Worm (Caenorhabditis elegans) whole organism, mixed stage, embryonic: Measurements from ENCODE around the gene ugt-67.

Experiments
- M03D4.4 ChIP-seq: sonication (generic microtip); optimal IDR thresholded peaks from 2 replicates; lab custom pipeline; 2017; ENCODE audit warnings: mild to moderate bottlenecking, missing genetic modification characterization, missing compliant biosample characterization
- bed-3 ChIP-seq: fragments of 200-800 bp; sonication (Bioruptor generic); optimal IDR thresholded peaks from 3 replicates; lab custom pipeline; 2018; ENCODE audit warnings: mild to moderate bottlenecking, missing genetic modification characterization, moderate library complexity, missing compliant biosample characterization
- ceh-39 ChIP-seq: fragments of 150-350 bp; optimal IDR thresholded peaks from 2 replicates; lab custom pipeline; 2014; ENCODE audit warnings: missing biosample characterization, missing genetic modification characterization
- ceh-43 ChIP-seq: fragments of 200-800 bp; sonication (Bioruptor generic); optimal IDR thresholded peaks from 2 replicates; lab custom pipeline; 2018; ENCODE audit warnings: mild to moderate bottlenecking, missing genetic modification characterization, moderate library complexity, missing compliant biosample characterization
- ceh-83 ChIP-seq: fragments of 200-800 bp; sonication (Bioruptor generic); optimal IDR thresholded peaks from 2 replicates; lab custom pipeline; 2018; ENCODE audit warnings: mild to moderate bottlenecking, missing genetic modification characterization, missing compliant biosample characterization
- ces-1 ChIP-seq: fragments of 150-350 bp; optimal IDR thresholded peaks from 2 replicates; lab custom pipeline; 2014; ENCODE audit warnings: missing biosample characterization, missing genetic modification reagents, missing genetic modification characterization
- cnd-1 ChIP-seq: fragments of 200-800 bp; sonication (Bioruptor generic); optimal IDR thresholded peaks from 2 replicates; lab custom pipeline; 2018; ENCODE audit warnings: mild to moderate bottlenecking, missing genetic modification characterization, missing compliant biosample characterization
- drap-1 ChIP-seq: fragments of 200-800 bp; sonication (Bioruptor generic); optimal IDR thresholded peaks from 3 replicates; lab custom pipeline; 2018; ENCODE audit warnings: mild to moderate bottlenecking, missing genetic modification characterization, missing compliant biosample characterization
- elt-1 ChIP-seq: sonication (generic microtip); optimal IDR thresholded peaks from 2 replicates; lab custom pipeline; 2017; ENCODE audit warnings: missing genetic modification characterization, mild to moderate bottlenecking, missing compliant biosample characterization, antibody characterized with exemption, moderate library complexity, borderline replicate concordance; ENCODE audit not compliant: insufficient read depth
- elt-3 ChIP-seq: fragments of 150-350 bp; optimal IDR thresholded peaks from 2 replicates; lab custom pipeline; 2014; ENCODE audit warnings: missing biosample characterization, missing genetic modification characterization
- flh-1 ChIP-seq: fragments of 200-800 bp; sonication (Bioruptor generic); optimal IDR thresholded peaks from 2 replicates; lab custom pipeline; 2018; ENCODE audit warnings: mild to moderate bottlenecking, missing genetic modification characterization, moderate library complexity, missing compliant biosample characterization
- ham-2 ChIP-seq: fragments of 200-800 bp; sonication (Bioruptor generic); optimal IDR thresholded peaks from 2 replicates; lab custom pipeline; 2018; ENCODE audit warnings: mild to moderate bottlenecking, missing genetic modification characterization, missing compliant biosample characterization
- lin-13 ChIP-seq: fragments of 150-350 bp; optimal IDR thresholded peaks from 2 replicates; lab custom pipeline; 2014; ENCODE audit warnings: missing biosample characterization, missing genetic modification characterization
- lin-32 ChIP-seq: fragments of 200-800 bp; sonication (Bioruptor generic); optimal IDR thresholded peaks from 2 replicates; lab custom pipeline; 2018; ENCODE audit warnings: mild to moderate bottlenecking, missing genetic modification characterization, missing compliant biosample characterization
- lsy-2 ChIP-seq: fragments of 150-350 bp; optimal IDR thresholded peaks from 2 replicates; lab custom pipeline; 2014; ENCODE audit warnings: missing biosample characterization, missing genetic modification characterization
- mab-5 ChIP-seq: fragments of 150-350 bp; optimal IDR thresholded peaks from 2 replicates; lab custom pipeline; 2014; ENCODE audit warnings: missing biosample characterization, missing genetic modification characterization
- mep-1 ChIP-seq: fragments of 150-350 bp; optimal IDR thresholded peaks from 2 replicates; lab custom pipeline; 2017; ENCODE audit warnings: missing biosample characterization, missing genetic modification reagents, missing genetic modification characterization, inconsistent platforms
- nhr-12 ChIP-seq: fragments of 150-350 bp; optimal IDR thresholded peaks from 2 replicates; lab custom pipeline; 2014; ENCODE audit warnings: missing biosample characterization, missing genetic modification characterization
- nhr-2 ChIP-seq: fragments of 150-350 bp; optimal IDR thresholded peaks from 2 replicates; lab custom pipeline; 2014; ENCODE audit warnings: missing biosample characterization, missing genetic modification characterization
- nhr-237 ChIP-seq: fragments of 150-350 bp; optimal IDR thresholded peaks from 2 replicates; lab custom pipeline; 2014; ENCODE audit warnings: missing biosample characterization, missing genetic modification characterization
- nhr-28 ChIP-seq: fragments of 150-350 bp; optimal IDR thresholded peaks from 2 replicates; lab custom pipeline; 2014; ENCODE audit warnings: missing biosample characterization, missing genetic modification characterization
- nhr-76 ChIP-seq: sonication (generic microtip); optimal IDR thresholded peaks from 2 replicates; lab custom pipeline; 2017; ENCODE audit warnings: missing biosample characterization, missing genetic modification characterization
- pha-4 ChIP-seq: fragments of 150-350 bp; optimal IDR thresholded peaks from 2 replicates; lab custom pipeline; 2018; ENCODE audit warnings: missing biosample characterization, missing genetic modification reagents, missing genetic modification characterization
- sem-2 ChIP-seq: fragments of 200-800 bp; sonication (Bioruptor generic); optimal IDR thresholded peaks from 2 replicates; lab custom pipeline; 2018; ENCODE audit warnings: mild to moderate bottlenecking, missing genetic modification characterization, missing compliant biosample characterization
- snpc-4 ChIP-seq: fragments of 150-350 bp; optimal IDR thresholded peaks from 2 replicates; lab custom pipeline; 2014; ENCODE audit warnings: missing biosample characterization, missing genetic modification characterization
- sptf-1 ChIP-seq: sonication (generic microtip); optimal IDR thresholded peaks from 2 replicates; lab custom pipeline; 2017; ENCODE audit warnings: mild to moderate bottlenecking, missing genetic modification characterization, moderate library complexity, missing compliant biosample characterization
- tbx-8 ChIP-seq: fragments of 200-800 bp; sonication (Bioruptor generic); optimal IDR thresholded peaks from 2 replicates; lab custom pipeline; 2018; ENCODE audit warnings: mild to moderate bottlenecking, missing genetic modification characterization, moderate library complexity, missing compliant biosample characterization
- unc-120 ChIP-seq: sonication (generic microtip); optimal IDR thresholded peaks from 2 replicates; lab custom pipeline; 2017; ENCODE audit warnings: missing genetic modification characterization, missing compliant biosample characterization; ENCODE audit not compliant: poor library complexity, severe bottlenecking
- unc-39 ChIP-seq: fragments of 150-350 bp; optimal IDR thresholded peaks from 2 replicates; lab custom pipeline; 2014; ENCODE audit warnings: missing biosample characterization, missing genetic modification characterization
- unc-62 ChIP-seq: fragments of 150-350 bp; optimal IDR thresholded peaks from 2 replicates; lab custom pipeline; 2014; ENCODE audit warnings: missing biosample characterization, missing genetic modification reagents, missing genetic modification characterization
- zip-8 ChIP-seq: fragments of 150-350 bp; optimal IDR thresholded peaks from 2 replicates; lab custom pipeline; 2014; ENCODE audit warnings: missing biosample characterization, missing genetic modification characterization
- ztf-11 ChIP-seq: fragments of 150-350 bp; optimal IDR thresholded peaks from 2 replicates; lab custom pipeline; 2014; ENCODE audit warnings: missing biosample characterization, missing genetic modification characterization

The ugt-67 gene

ce11 chrV:4865364-4865763 is 35.8 kb upstream of the ugt-67 start, which contains the start of gene srd-32:
srd-32 (plus strand) TSS chrV:4865664.
- TF ChIP-seq nhr-12 (tag; lab: Kevin White, UChicago), result no peak
- no peak for TF ChIP-seq mep-1 (tag; lab: Kevin White, UChicago)
- TF ChIP-seq ceh-39 (tag; lab: Kevin White, UChicago), result no peak
- no peak for TF ChIP-seq nhr-237 (tag; lab: Kevin White, UChicago)
- TF ChIP-seq lin-13 (tag; lab: Kevin White, UChicago), result no peak
- no peak for TF ChIP-seq zip-8 (tag; lab: Kevin White, UChicago)
- no peak for TF ChIP-seq bed-3
- no peak for TF ChIP-seq ceh-43 (GFP tag; lab: Kevin White, UChicago)
- TF ChIP-seq cnd-1 (tag; lab: Kevin White, UChicago), result no peak
- TF ChIP-seq snpc-4 (tag; lab: Kevin White, UChicago), result no peak
- no peak for TF ChIP-seq elt-1 (tag; lab: Kevin White, UChicago)
- no peak for TF ChIP-seq mab-5
- TF ChIP-seq nhr-76 (tag; lab: Kevin White, UChicago), result no peak
- TF ChIP-seq nhr-2 (tag; lab: Kevin White, UChicago), result no peak
- TF ChIP-seq unc-62 (GFP tag; lab: Kevin White, UChicago), result no peak
- TF ChIP-seq sptf-1, result no peak
- no peak for TF ChIP-seq drap-1 (GFP tag; lab: Kevin White, UChicago)

- TF ChIP-seq sptf-1 (no peak), drap-1 (GFP tag; lab: Kevin White, UChicago) (no peak), M03D4.4 (tag; lab: Kevin White, UChicago) (no peak), nhr-76 (tag; lab: Kevin White, UChicago) (no peak), ceh-83 (GFP tag; lab: Kevin White, UChicago) (no peak), nhr-237 (tag; lab: Kevin White, UChicago) (no peak), mep-1 (tag; lab: Kevin White, UChicago) (no peak), cnd-1 (tag; lab: Kevin White, UChicago) (no peak), sem-2 (GFP tag; lab: Kevin White, UChicago) (no peak), tbx-8 (GFP tag; lab: Kevin White, UChicago) (no peak), snpc-4 (tag; lab: Kevin White, UChicago) (no peak), ces-1 (GFP tag; lab: Kevin White, UChicago) (no peak), ceh-43 (GFP tag; lab: Kevin White, UChicago) (no peak), mab-5 (no peak), elt-3 (tag; lab: Kevin White, UChicago) (no peak)
Measured at ce11 chrV:4867535-4867934, 33.6 kb upstream of the ugt-67 start.

- TF ChIP-seq pha-4 (tag; lab: Kevin White, UChicago) (no peak), unc-120 (no peak), elt-1 (tag; lab: Kevin White, UChicago) (no peak), flh-1 (GFP tag; lab: Kevin White, UChicago) (no peak), nhr-237 (tag; lab: Kevin White, UChicago) (no peak), ztf-11 (tag; lab: Kevin White, UChicago) (no peak), drap-1 (GFP tag; lab: Kevin White, UChicago) (no peak), nhr-2 (tag; lab: Kevin White, UChicago) (no peak), sem-2 (GFP tag; lab: Kevin White, UChicago) (no peak), mab-5 (no peak)
Measured at ce11 chrV:4868698-4869097, 32.5 kb upstream of the ugt-67 start.

ce11 chrV:4870627-4871026 is 30.5 kb upstream of the ugt-67 start:
- no peak for TF ChIP-seq nhr-76 (tag; lab: Kevin White, UChicago)
- TF ChIP-seq unc-62 (GFP tag; lab: Kevin White, UChicago), result no peak
- TF ChIP-seq lsy-2 (tag; lab: Kevin White, UChicago), result no peak
- TF ChIP-seq nhr-12 (tag; lab: Kevin White, UChicago), result no peak
- TF ChIP-seq unc-39 (tag; lab: Kevin White, UChicago), result no peak
- no peak for TF ChIP-seq ceh-83 (GFP tag; lab: Kevin White, UChicago)
- no peak for TF ChIP-seq lin-32
- TF ChIP-seq lin-13 (tag; lab: Kevin White, UChicago), result no peak
- TF ChIP-seq elt-3 (tag; lab: Kevin White, UChicago), result no peak
- TF ChIP-seq ham-2 (GFP tag; lab: Kevin White, UChicago), result no peak
- no peak for TF ChIP-seq zip-8 (tag; lab: Kevin White, UChicago)
- TF ChIP-seq snpc-4 (tag; lab: Kevin White, UChicago), result no peak
- TF ChIP-seq unc-120, result no peak
- no peak for TF ChIP-seq elt-1 (tag; lab: Kevin White, UChicago)
- no peak for TF ChIP-seq mab-5
- TF ChIP-seq nhr-28 (tag; lab: Kevin White, UChicago), result no peak
